Worm (Caenorhabditis elegans) whole organism, L4 larva: ENCODE measurements around the gene cox-6C.
A peak's percentile ranks its signal among the peaks of the same experiment; 100 is the strongest.

Experiments
- F10B5.3 ChIP-seq: sonication (generic microtip); optimal IDR thresholded peaks from 2 replicates; lab custom pipeline; 2016; ENCODE audit warnings: mild to moderate bottlenecking, missing genetic modification characterization, missing compliant biosample characterization
- F26F4.8 ChIP-seq: fragments of 200-800 bp; sonication (Bioruptor generic); conservative IDR thresholded peaks from 2 replicates; pipeline ENCODE4 v1.3.6; 2022; ENCODE audit warnings: missing genetic modification characterization, missing compliant biosample characterization
- F49E8.2 ChIP-seq: sonication (generic microtip); optimal IDR thresholded peaks from 2 replicates; lab custom pipeline; 2016; ENCODE audit warnings: missing compliant biosample characterization, mild to moderate bottlenecking, missing genetic modification characterization, borderline replicate concordance
- R02D3.7 ChIP-seq: fragments of 150-350 bp; sonication (generic microtip); optimal IDR thresholded peaks from 3 replicates; lab custom pipeline; 2014; ENCODE audit warnings: missing biosample characterization, missing genetic modification characterization
- T20F7.1 ChIP-seq: fragments of 200-800 bp; sonication (Bioruptor generic); optimal IDR thresholded peaks from 2 replicates; lab custom pipeline; 2018; ENCODE audit warnings: mild to moderate bottlenecking, missing genetic modification characterization, missing compliant biosample characterization
- Y5F2A.4 ChIP-seq: fragments of 200-800 bp; sonication (Bioruptor generic); optimal IDR thresholded peaks from 2 replicates; lab custom pipeline; 2018; ENCODE audit warnings: mild to moderate bottlenecking, missing genetic modification characterization, missing compliant biosample characterization
- aha-1 ChIP-seq: fragments of 150-350 bp; peaks from one replicate; lab custom pipeline; 2014; ENCODE audit warnings: missing biosample characterization, missing genetic modification characterization
- aly-2 ChIP-seq: sonication (generic microtip); optimal IDR thresholded peaks from 2 replicates; lab custom pipeline; 2018; ENCODE audit warnings: missing biosample characterization, missing genetic modification characterization
- ceh-62 ChIP-seq: sonication (generic microtip); optimal IDR thresholded peaks from 2 replicates; lab custom pipeline; 2017; ENCODE audit warnings: missing biosample characterization, missing genetic modification characterization
- ces-1 ChIP-seq: fragments of 150-350 bp; sonication (generic microtip); optimal IDR thresholded peaks from 4 replicates; lab custom pipeline; 2014; ENCODE audit warnings: missing biosample characterization, missing genetic modification reagents, missing genetic modification characterization
- ctbp-1 ChIP-seq: fragments of 200-800 bp; sonication (Bioruptor generic); IDR thresholded peaks from 2 replicates; pipeline ENCODE4 v1.3.6; 2022; ENCODE audit warnings: missing genetic modification reagents, missing genetic modification characterization, missing compliant biosample characterization
- daf-16 ChIP-seq, 3 experiments: sonication (generic microtip); optimal IDR thresholded peaks; 2 replicates each; lab custom pipeline; 2016 to 2017; ENCODE audit warnings: missing genetic modification characterization in 3 of 3, missing genetic modification reagents in 3 of 3, mild to moderate bottlenecking in 2 of 3, missing compliant biosample characterization in 2 of 3, missing biosample characterization in 1 of 3, moderate library complexity in 1 of 3
- daf-19 ChIP-seq: fragments of 200-800 bp; sonication (Bioruptor generic); conservative IDR thresholded peaks from 2 replicates; pipeline ENCODE4 v1.3.6; 2022; ENCODE audit warnings: missing genetic modification characterization, missing compliant biosample characterization
- daf-8 ChIP-seq: fragments of 200-800 bp; sonication (Bioruptor generic); IDR thresholded peaks from 2 replicates; pipeline ENCODE4 v1.3.6; 2022; ENCODE audit warnings: missing genetic modification characterization, missing compliant biosample characterization
- dmd-8 ChIP-seq: fragments of 200-800 bp; sonication (Bioruptor generic); IDR thresholded peaks from 2 replicates; pipeline ENCODE4 v1.3.6; 2022; ENCODE audit warnings: missing genetic modification characterization, missing compliant biosample characterization
- dpl-1 ChIP-seq: fragments of 150-350 bp; optimal IDR thresholded peaks from 2 replicates; lab custom pipeline; 2014; ENCODE audit warnings: missing biosample characterization, missing genetic modification reagents, missing genetic modification characterization
- duxl-1 ChIP-seq: sonication (generic microtip); optimal IDR thresholded peaks from 2 replicates; lab custom pipeline; 2016; ENCODE audit warnings: mild to moderate bottlenecking, missing genetic modification characterization, moderate library complexity, missing compliant biosample characterization; ENCODE audit not compliant: poor library complexity
- gei-8 ChIP-seq: fragments of 200-800 bp; sonication (Bioruptor generic); optimal IDR thresholded peaks from 2 replicates; lab custom pipeline; 2018; ENCODE audit warnings: mild to moderate bottlenecking, missing genetic modification characterization, missing compliant biosample characterization
- hif-1 ChIP-seq, 2 experiments: sonication (generic microtip); optimal IDR thresholded peaks; 2 replicates each; lab custom pipeline; 2016 to 2017; ENCODE audit warnings: missing compliant biosample characterization in 2 of 2, missing genetic modification characterization in 2 of 2, missing genetic modification reagents in 2 of 2, missing genotype in 2 of 2, mild to moderate bottlenecking in 1 of 2
- hlh-11 ChIP-seq: fragments of 200-800 bp; sonication (Bioruptor generic); optimal IDR thresholded peaks from 2 replicates; lab custom pipeline; 2018; ENCODE audit warnings: mild to moderate bottlenecking, missing genetic modification characterization, missing compliant biosample characterization
- hlh-30 ChIP-seq: sonication (generic microtip); optimal IDR thresholded peaks from 2 replicates; lab custom pipeline; 2017; ENCODE audit warnings: antibody characterized with exemption, mild to moderate bottlenecking, missing genetic modification characterization, missing compliant biosample characterization; ENCODE audit not compliant: insufficient read depth
- hmg-1.1 ChIP-seq: fragments of 200-800 bp; sonication (Bioruptor generic); IDR thresholded peaks from 2 replicates; pipeline ENCODE4 v1.3.6; 2022; ENCODE audit warnings: missing genetic modification reagents, missing genetic modification characterization, missing compliant biosample characterization
- lim-7 ChIP-seq: fragments of 200-800 bp; sonication (Bioruptor generic); IDR thresholded peaks from 2 replicates; pipeline ENCODE4 v1.3.6; 2022; ENCODE audit warnings: missing genetic modification characterization, missing compliant biosample characterization
- mdl-1 ChIP-seq, 2 experiments: fragments of 150-350 bp in 1 of 2; sonication (generic microtip) in 1 of 2; optimal IDR thresholded peaks; 2 replicates each; lab custom pipeline; 2014 to 2017; ENCODE audit warnings: missing biosample characterization in 2 of 2, missing genetic modification characterization in 2 of 2
- mdt-29 ChIP-seq: fragments of 200-800 bp; sonication (Bioruptor generic); IDR thresholded peaks from 2 replicates; pipeline ENCODE4 v1.3.6; 2022; ENCODE audit warnings: missing genetic modification reagents, missing genetic modification characterization, missing compliant biosample characterization
- mep-1 ChIP-seq: fragments of 150-350 bp; sonication (generic microtip); optimal IDR thresholded peaks from 3 replicates; lab custom pipeline; 2014; ENCODE audit warnings: missing biosample characterization, missing genetic modification characterization
- mxl-2 ChIP-seq: fragments of 200-800 bp; sonication (Bioruptor generic); conservative IDR thresholded peaks from 2 replicates; pipeline ENCODE4 v1.3.6; 2022; ENCODE audit warnings: missing genetic modification reagents, missing genetic modification characterization, missing compliant biosample characterization
- mxl-3 ChIP-seq: fragments of 200-800 bp; sonication (Bioruptor generic); optimal IDR thresholded peaks from 2 replicates; lab custom pipeline; 2018; ENCODE audit warnings: mild to moderate bottlenecking, missing genetic modification characterization, missing compliant biosample characterization
- php-3 ChIP-seq: fragments of 200-800 bp; sonication (Bioruptor generic); IDR thresholded peaks from 2 replicates; pipeline ENCODE4 v1.3.6; 2022; ENCODE audit warnings: missing genetic modification reagents, missing genetic modification characterization, missing compliant biosample characterization
- rbr-2 ChIP-seq: sonication (generic microtip); optimal IDR thresholded peaks from 2 replicates; lab custom pipeline; 2016; ENCODE audit warnings: missing genotype, missing genetic modification characterization, missing compliant biosample characterization
- saeg-2 ChIP-seq: fragments of 200-800 bp; sonication (Bioruptor generic); IDR thresholded peaks from 2 replicates; pipeline ENCODE4 v1.3.6; 2022; ENCODE audit warnings: missing genetic modification reagents, missing genetic modification characterization, missing compliant biosample characterization
- sdz-12 ChIP-seq: fragments of 200-800 bp; sonication (Bioruptor generic); optimal IDR thresholded peaks from 2 replicates; lab custom pipeline; 2018; ENCODE audit warnings: mild to moderate bottlenecking, missing genetic modification characterization, missing compliant biosample characterization
- set-16 ChIP-seq: fragments of 200-800 bp; sonication (Bioruptor generic); IDR thresholded peaks from 2 replicates; pipeline ENCODE4 v1.3.6; 2022; ENCODE audit warnings: missing genetic modification reagents, missing genetic modification characterization, missing compliant biosample characterization
- skn-1 ChIP-seq: fragments of 150-350 bp; optimal IDR thresholded peaks from 2 replicates; lab custom pipeline; 2014; ENCODE audit warnings: missing biosample characterization, missing genetic modification characterization
- tra-1 ChIP-seq: fragments of 200-800 bp; sonication (Bioruptor generic); IDR thresholded peaks from 2 replicates; pipeline ENCODE4 v1.3.6; 2022; ENCODE audit warnings: missing genetic modification reagents, missing genetic modification characterization, missing compliant biosample characterization
- unc-39 ChIP-seq: sonication (generic microtip); optimal IDR thresholded peaks from 2 replicates; lab custom pipeline; 2017; ENCODE audit warnings: missing biosample characterization, missing genetic modification characterization
- unc-62 ChIP-seq, 3 experiments: fragments of 150-350 bp in 1 of 3; sonication (generic microtip); optimal IDR thresholded peaks in 2 of 3; peaks in 1 of 3; 1 replicate in 1 of 3; 2 replicates in 2 of 3; lab custom pipeline; 2014 to 2017; ENCODE audit warnings: missing biosample characterization in 3 of 3, missing genetic modification characterization in 3 of 3, missing genetic modification reagents in 3 of 3, missing genotype in 1 of 3
- vab-7 ChIP-seq: fragments of 200-800 bp; sonication (Bioruptor generic); IDR thresholded peaks from 2 replicates; pipeline ENCODE4 v1.3.6; 2022; ENCODE audit warnings: missing genetic modification reagents, missing genetic modification characterization, missing compliant biosample characterization
- ztf-7 ChIP-seq: fragments of 150-350 bp; optimal IDR thresholded peaks from 2 replicates; lab custom pipeline; 2014; ENCODE audit warnings: missing biosample characterization, missing genetic modification characterization

cox-6C gene

ce11 chrIV:77421-77820 is 49.1 kb upstream of the cox-6C start:
- no peak for TF ChIP-seq T20F7.1 (GFP tag; lab: Kevin White, UChicago)
- TF ChIP-seq unc-62 (GFP tag; optimal IDR thresholded peaks at IDR 0.05 in 1 of 2; lab: Kevin White, UChicago) = peak in 1 of 2 experiments; percentile 70
- TF ChIP-seq unc-62 (tag; optimal IDR thresholded peaks at IDR 0.05; lab: Kevin White, UChicago) = no peak
- TF ChIP-seq ztf-7 = no peak

ce11 chrIV:78206-78605 is 48.3 kb upstream of the cox-6C start:
- TF ChIP-seq daf-16 (GFP tag; optimal IDR thresholded peaks at IDR 0.05; lab: Kevin White, UChicago) (no peak), daf-16 (tag; optimal IDR thresholded peaks at IDR 0.05; lab: Kevin White, UChicago) (no peak), php-3 (GFP tag; lab: Robert Waterston, UW) (peak; percentile 65; the same call in 1 of the 2 replicates), rbr-2 (tag; lab: Kevin White, UChicago) (no peak), unc-62 (GFP tag; optimal IDR thresholded peaks at IDR 0.05 in 1 of 2; lab: Kevin White, UChicago) (peak in 1 of 2 experiments; percentile 74), unc-62 (tag; optimal IDR thresholded peaks at IDR 0.05; lab: Kevin White, UChicago) (no peak), tra-1 (GFP tag; lab: Robert Waterston, UW) (no peak)
- TF ChIP-seq, all 104 proteins: peak for 2

- TF ChIP-seq unc-39 (tag; lab: Kevin White, UChicago) (no peak), skn-1 (tag; lab: Kevin White, UChicago) (no peak), hlh-11 (tag; lab: Kevin White, UChicago) (no peak), ceh-62 (tag; lab: Kevin White, UChicago) (no peak), mdl-1 (tag; optimal IDR thresholded peaks at IDR 0.05; lab: Kevin White, UChicago) (peak in 1 of 2 experiments; percentile 19), F10B5.3 (tag; lab: Kevin White, UChicago) (no peak), mxl-3 (no peak), ctbp-1 (GFP tag; lab: Robert Waterston, UW) (peak; percentile 45; the same call in 1 of the 2 replicates), mdt-29 (no peak), dmd-8 (GFP tag; lab: Robert Waterston, UW) (no peak), dpl-1 (no peak), saeg-2 (GFP tag; lab: Robert Waterston, UW) (no peak), mxl-2 (no peak), Y5F2A.4 (GFP tag; lab: Kevin White, UChicago) (no peak), mep-1 (tag; lab: Kevin White, UChicago) (no peak), R02D3.7 (tag; lab: Kevin White, UChicago) (no peak), set-16 (GFP tag; lab: Robert Waterston, UW) (no peak), hlh-30 (peak; percentile 58), aha-1 (tag; lab: Kevin White, UChicago) (peak; percentile 49), daf-8 (GFP tag; lab: Robert Waterston, UW) (no peak), hif-1 (tag; optimal IDR thresholded peaks at IDR 0.05; lab: Kevin White, UChicago) (no peak), aly-2 (no peak), ces-1 (GFP tag; lab: Kevin White, UChicago) (no peak), sdz-12 (no peak), hmg-1.1 (GFP tag; lab: Robert Waterston, UW) (0 out of 2 replicates have a peak, but pooled peaks have one; percentile 27), daf-19 (GFP tag; lab: Robert Waterston, UW) (no peak), gei-8 (GFP tag; lab: Kevin White, UChicago) (no peak), F49E8.2 (tag; lab: Kevin White, UChicago) (no peak), duxl-1 (no peak), F26F4.8 (no peak), vab-7 (no peak), lim-7 (no peak)
These were observed 47.3 kb upstream of the cox-6C start, which contains the start of gene T05C7.9 for ce11 chrIV:79205-79604. T05C7.9 (plus strand) TSS chrIV:79276.
